Fruit fly (Drosophila melanogaster) whole organism, wandering third instar larva: Measurements from ENCODE around the gene CG7810.
A peak's percentile ranks its signal among the peaks of the same experiment; 100 is the strongest.

ENCODE experiments used
- CG32264 ChIP-seq: fragments of 200-800 bp; sonication (Bioruptor generic); optimal IDR thresholded peaks from 2 replicates; lab custom pipeline; 2016; ENCODE audit warnings: missing biosample characterization, missing genetic modification characterization
- CG9705 ChIP-seq: fragments of 200-800 bp; sonication (Bioruptor generic); optimal IDR thresholded peaks from 2 replicates; lab custom pipeline; 2018; ENCODE audit warnings: missing biosample characterization, mild to moderate bottlenecking, missing genetic modification characterization
- CrebA ChIP-seq: fragments of 200-800 bp; sonication (Bioruptor generic); optimal IDR thresholded peaks from 2 replicates; lab custom pipeline; 2016; ENCODE audit warnings: missing biosample characterization, mild to moderate bottlenecking, missing genetic modification characterization, borderline replicate concordance
- Dfd ChIP-seq: fragments of >200 bp; optimal IDR thresholded peaks from 2 replicates; lab custom pipeline; 2017; ENCODE audit warnings: missing biosample characterization, missing genetic modification characterization
- Dif ChIP-seq: fragments of 200-275, 200-300 bp; sonication (Bioruptor generic); optimal IDR thresholded peaks from 2 replicates; lab custom pipeline; 2018; ENCODE audit warnings: missing biosample characterization, missing genetic modification characterization; ENCODE audit not compliant: partially characterized antibody
- GATAd ChIP-seq: sonication (Bioruptor generic); optimal IDR thresholded peaks from 2 replicates; lab custom pipeline; 2016; ENCODE audit warnings: missing biosample characterization, missing genetic modification characterization
- HLH106 ChIP-seq: fragments of 200-800 bp; optimal IDR thresholded peaks from 3 replicates; lab custom pipeline; 2019; ENCODE audit warnings: missing biosample characterization, mild to moderate bottlenecking, missing genetic modification characterization, moderate library complexity
- Hnf4 ChIP-seq: fragments of 200-800 bp; sonication (Bioruptor generic); optimal IDR thresholded peaks from 2 replicates; lab custom pipeline; 2016; ENCODE audit warnings: missing biosample characterization, mild to moderate bottlenecking, missing genetic modification characterization
- Hr78 ChIP-seq: fragments of >200 bp; optimal IDR thresholded peaks from 2 replicates; lab custom pipeline; 2017; ENCODE audit warnings: missing biosample characterization, missing genetic modification characterization
- Hr83 ChIP-seq: fragments of 200-300 bp; sonication (Bioruptor generic); optimal IDR thresholded peaks from 2 replicates; lab custom pipeline; 2016; ENCODE audit warnings: missing biosample characterization, mild to moderate bottlenecking, missing genetic modification characterization, moderate library complexity; ENCODE audit not compliant: poor library complexity, severe bottlenecking
- Jra ChIP-seq: sonication (Bioruptor generic); optimal IDR thresholded peaks from 2 replicates; lab custom pipeline; 2016; ENCODE audit warnings: missing biosample characterization, missing genetic modification characterization
- Mio ChIP-seq: sonication (Bioruptor generic); optimal IDR thresholded peaks from 2 replicates; lab custom pipeline; 2016; ENCODE audit warnings: missing biosample characterization, missing genetic modification characterization
- Myc ChIP-seq: fragments of >200 bp; optimal IDR thresholded peaks from 2 replicates; lab custom pipeline; 2017
- N ChIP-seq: fragments of >200 bp; optimal IDR thresholded peaks from 2 replicates; lab custom pipeline; 2018; ENCODE audit warnings: missing biosample characterization, missing external identifiers, missing genetic modification characterization
- OdsH ChIP-seq: fragments of 200-800 bp; sonication (Bioruptor generic); optimal IDR thresholded peaks from 2 replicates; lab custom pipeline; 2016; ENCODE audit warnings: missing biosample characterization, mild to moderate bottlenecking, missing genetic modification characterization
- Rel ChIP-seq, 2 experiments: fragments of 200-800 bp; sonication (Bioruptor generic) in 1 of 2; optimal IDR thresholded peaks; 2 replicates in 1 of 2; 3 replicates in 1 of 2; lab custom pipeline; 2016 to 2019; ENCODE audit warnings: mild to moderate bottlenecking in 2 of 2, missing biosample characterization in 2 of 2, missing genetic modification characterization in 2 of 2, moderate library complexity in 1 of 2
- Sp1 ChIP-seq: fragments of 200-800 bp; sonication (Bioruptor generic); optimal IDR thresholded peaks from 3 replicates; lab custom pipeline; 2019; ENCODE audit warnings: missing biosample characterization, mild to moderate bottlenecking, missing genetic modification characterization, moderate library complexity
- br ChIP-seq: fragments of 200-800 bp; sonication (Bioruptor generic); optimal IDR thresholded peaks from 2 replicates; lab custom pipeline; 2016; ENCODE audit warnings: missing biosample characterization, missing genetic modification characterization
- brk ChIP-seq: fragments of 200-800 bp; sonication (Bioruptor generic); optimal IDR thresholded peaks from 2 replicates; lab custom pipeline; 2016; ENCODE audit warnings: missing biosample characterization, mild to moderate bottlenecking, missing genetic modification characterization
- dl ChIP-seq, 2 experiments: fragments of 175-275, 200-275 bp in 1 of 2; fragments of 200-275 bp in 1 of 2; sonication (Bioruptor generic); optimal IDR thresholded peaks; lab custom pipeline; 2018; ENCODE audit warnings: mild to moderate bottlenecking in 2 of 2, missing biosample characterization in 2 of 2, missing genetic modification characterization in 2 of 2, moderate library complexity in 2 of 2; ENCODE audit not compliant: partially characterized antibody in 2 of 2, insufficient read depth in 1 of 2
- dsf ChIP-seq: sonication (Bioruptor generic); optimal IDR thresholded peaks from 2 replicates; lab custom pipeline; 2016; ENCODE audit warnings: missing biosample characterization, missing genetic modification characterization, borderline replicate concordance
- ey ChIP-seq: fragments of 200-800 bp; sonication (Bioruptor generic); optimal IDR thresholded peaks from 2 replicates; lab custom pipeline; 2016; ENCODE audit warnings: missing biosample characterization, missing genetic modification characterization
- foxo ChIP-seq, 2 experiments: fragments of 200-800 bp; sonication (Bioruptor generic); optimal IDR thresholded peaks; 2 replicates in 1 of 2; 3 replicates in 1 of 2; lab custom pipeline; 2016 to 2017; ENCODE audit warnings: missing biosample characterization in 2 of 2, missing genetic modification characterization in 2 of 2
- fru ChIP-seq: fragments of 200-800 bp; sonication (Bioruptor generic); optimal IDR thresholded peaks from 3 replicates; lab custom pipeline; 2016; ENCODE audit warnings: missing biosample characterization, mild to moderate bottlenecking, missing genetic modification characterization
- h ChIP-seq: fragments of 200-800 bp; sonication (Bioruptor generic); optimal IDR thresholded peaks from 3 replicates; lab custom pipeline; 2016; ENCODE audit warnings: missing biosample characterization, mild to moderate bottlenecking, missing genetic modification characterization
- jim ChIP-seq: fragments of 175-275, 200-325 bp; sonication (Bioruptor generic); optimal IDR thresholded peaks from 2 replicates; lab custom pipeline; 2016; ENCODE audit warnings: missing biosample characterization, mild to moderate bottlenecking, missing genetic modification characterization
- lola ChIP-seq: fragments of >200 bp; optimal IDR thresholded peaks from 2 replicates; lab custom pipeline; 2017; ENCODE audit warnings: missing biosample characterization, missing genetic modification characterization
- psq ChIP-seq: fragments of 200-800 bp; sonication (Bioruptor generic); optimal IDR thresholded peaks from 3 replicates; lab custom pipeline; 2017; ENCODE audit warnings: missing biosample characterization, mild to moderate bottlenecking, missing genetic modification characterization, moderate library complexity
- rgr ChIP-seq: fragments of 200-800 bp; sonication (Bioruptor generic); optimal IDR thresholded peaks from 3 replicates; lab custom pipeline; 2016; ENCODE audit warnings: missing biosample characterization, mild to moderate bottlenecking, missing genetic modification characterization
- sage ChIP-seq: fragments of 200-800 bp; sonication (Bioruptor generic); optimal IDR thresholded peaks from 2 replicates; lab custom pipeline; 2016; ENCODE audit warnings: missing biosample characterization, mild to moderate bottlenecking, missing genetic modification characterization
- sv ChIP-seq: fragments of 200-800 bp; sonication (Bioruptor generic); optimal IDR thresholded peaks from 3 replicates; lab custom pipeline; 2016; ENCODE audit warnings: missing biosample characterization, missing genetic modification characterization
- tai ChIP-seq: sonication (Bioruptor generic); optimal IDR thresholded peaks from 2 replicates; lab custom pipeline; 2016; ENCODE audit warnings: missing biosample characterization, missing genetic modification characterization
- usp ChIP-seq: fragments of >200 bp; optimal IDR thresholded peaks from 2 replicates; lab custom pipeline; 2017; ENCODE audit warnings: missing biosample characterization, missing genetic modification characterization
- woc ChIP-seq: sonication (Bioruptor generic); optimal IDR thresholded peaks from 2 replicates; lab custom pipeline; 2016; ENCODE audit warnings: missing biosample characterization, mild to moderate bottlenecking, missing genetic modification characterization

CG7810 gene

DNA sequence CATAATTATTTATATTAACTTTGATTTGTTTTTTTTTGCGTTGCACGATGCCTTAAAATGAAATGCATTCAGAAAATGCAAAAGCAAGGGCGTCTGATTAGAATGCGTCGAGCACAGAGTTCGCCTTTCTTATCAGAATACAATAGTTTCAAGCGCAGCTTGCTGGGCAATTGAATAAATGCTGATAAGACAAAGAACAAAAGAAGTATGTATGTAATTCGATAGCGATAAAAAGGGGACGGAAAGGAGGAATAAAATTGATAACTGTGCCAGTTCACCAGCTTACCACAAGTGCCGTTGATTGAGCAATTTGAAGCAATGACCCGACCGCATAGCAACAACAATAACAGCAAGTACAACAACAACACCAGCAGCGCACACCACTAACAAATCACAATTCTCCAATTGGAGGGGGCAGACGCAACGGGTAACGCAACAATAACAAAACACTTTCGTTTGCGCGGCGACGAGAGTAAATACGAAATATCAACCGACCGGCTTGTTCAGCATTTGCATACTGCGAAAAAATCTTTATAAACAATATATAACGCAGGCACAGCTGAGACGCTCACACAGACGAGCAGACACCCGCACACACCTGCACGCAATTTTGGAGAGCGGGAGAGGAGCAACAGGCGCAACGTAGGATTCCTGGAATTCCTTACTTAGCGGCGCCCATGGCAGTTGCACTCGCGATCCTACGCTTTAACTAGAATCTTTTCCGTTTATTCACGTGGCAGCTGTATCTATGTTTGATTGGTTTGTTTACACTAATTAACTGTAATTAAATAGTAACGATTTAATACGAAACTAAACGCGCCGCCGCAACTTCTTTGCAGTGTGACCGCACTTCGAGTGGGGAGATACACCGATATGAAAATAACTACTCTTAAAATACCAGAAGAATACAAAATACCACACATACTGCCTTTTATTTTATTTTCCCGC lies 10.5 kb downstream of the CG7810 start, which contains the start of gene Btk:
Gene Btk, minus strand, starts transcription at position 860 of the 948 bp plus-strand sequence.
- peak; percentile 39 for TF ChIP-seq psq (GFP tag; lab: Kevin White, UChicago)
- TF ChIP-seq Hr78 (GFP tag; lab: Kevin White, UChicago), result no peak
- TF ChIP-seq h (GFP tag; lab: Kevin White, UChicago), result no peak
- TF ChIP-seq Hnf4 (GFP tag; lab: Kevin White, UChicago), result no peak
- TF ChIP-seq br (GFP tag; lab: Kevin White, UChicago), result no peak
- TF ChIP-seq jim (GFP tag; lab: Kevin White, UChicago), result no peak
- no peak for TF ChIP-seq rgr (GFP tag; lab: Kevin White, UChicago)
- TF ChIP-seq fru (GFP tag; lab: Kevin White, UChicago), result no peak
- TF ChIP-seq Rel (GFP tag; optimal IDR thresholded peaks at IDR 0.05; lab: Kevin White, UChicago), result no peak
- TF ChIP-seq Rel (tag; optimal IDR thresholded peaks at IDR 0.05; lab: Kevin White, UChicago), result peak; percentile 31
- peak; percentile 12 for TF ChIP-seq Sp1 (GFP tag; lab: Kevin White, UChicago)
- no peak for TF ChIP-seq Hr83 (GFP tag; lab: Kevin White, UChicago)
- no peak for TF ChIP-seq N (GFP tag; lab: Kevin White, UChicago)

DNA sequence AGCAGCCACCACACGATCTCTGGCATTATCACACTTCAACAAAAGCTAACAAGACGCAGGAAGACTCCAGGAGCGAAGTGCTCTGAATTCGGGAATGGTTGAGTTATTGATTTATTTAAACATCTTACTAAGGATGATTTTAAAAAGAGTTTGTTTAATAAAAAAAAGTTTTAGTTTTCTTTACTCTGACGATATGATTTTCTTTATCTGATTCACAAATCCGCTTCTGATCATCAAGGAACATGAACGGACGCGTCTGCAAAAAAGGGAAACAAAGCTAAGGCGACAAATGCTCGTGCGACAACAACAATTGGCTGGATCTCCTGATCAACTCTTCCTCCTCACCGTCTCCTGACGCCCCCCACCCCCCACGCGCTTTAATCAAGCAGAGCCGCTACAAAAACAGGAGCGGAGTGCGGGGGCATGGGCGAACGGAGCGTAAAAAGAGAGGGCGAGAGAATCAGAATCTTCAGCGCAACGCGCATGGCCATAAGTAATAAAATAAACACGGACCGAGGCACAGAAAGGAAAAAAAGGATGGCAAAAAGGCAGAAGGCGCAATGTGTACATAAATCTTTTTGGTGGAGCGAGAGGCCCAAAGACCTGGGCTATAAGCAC lies 11.7 kb downstream of the CG7810 start:
- TF ChIP-seq foxo (GFP tag; optimal IDR thresholded peaks at IDR 0.05; lab: Kevin White, UChicago), result peak; percentile 69 to 94
- peak; percentile 72 for TF ChIP-seq dsf (GFP tag; lab: Kevin White, UChicago)
- no peak for TF ChIP-seq Mio (GFP tag; lab: Kevin White, UChicago)
- TF ChIP-seq Hr78 (GFP tag; lab: Kevin White, UChicago), result no peak
- TF ChIP-seq Hr83 (GFP tag; lab: Kevin White, UChicago), result peak; percentile 84
- TF ChIP-seq Dif (GFP tag; lab: Kevin White, UChicago), result peak; percentile 54
- peak in 1 of 2 experiments; percentile 67 for TF ChIP-seq dl (GFP tag; optimal IDR thresholded peaks at IDR 0.05; lab: Kevin White, UChicago; ENCODE audit: insufficient read depth in 1 of 2, partially characterized antibody in 2 of 2)
- TF ChIP-seq sv (GFP tag; lab: Kevin White, UChicago), result no peak
- no peak for TF ChIP-seq lola (GFP tag; lab: Kevin White, UChicago)
- peak; percentile 80 for TF ChIP-seq CG32264 (GFP tag; lab: Kevin White, UChicago)
- peak; percentile 95 for TF ChIP-seq br (GFP tag; lab: Kevin White, UChicago)
- TF ChIP-seq ey (GFP tag; lab: Kevin White, UChicago), result peak; percentile 93
- TF ChIP-seq CrebA (GFP tag; lab: Kevin White, UChicago), result no peak
- TF ChIP-seq rgr (GFP tag; lab: Kevin White, UChicago), result peak; percentile 75
- peak; percentile 82 for TF ChIP-seq Jra (GFP tag; lab: Kevin White, UChicago)
- peak; percentile 91 for TF ChIP-seq Hnf4 (GFP tag; lab: Kevin White, UChicago)
- TF ChIP-seq Rel (GFP tag; optimal IDR thresholded peaks at IDR 0.05; lab: Kevin White, UChicago), result peak; percentile 67
- TF ChIP-seq Rel (tag; optimal IDR thresholded peaks at IDR 0.05; lab: Kevin White, UChicago), result peak; percentile 72
- peak; percentile 98 for TF ChIP-seq psq (GFP tag; lab: Kevin White, UChicago)
- peak; percentile 85 for TF ChIP-seq CG9705 (GFP tag; lab: Kevin White, UChicago)
- TF ChIP-seq sage (GFP tag; lab: Kevin White, UChicago), result peak; percentile 84
- TF ChIP-seq OdsH (GFP tag; lab: Kevin White, UChicago), result peak; percentile 91
- TF ChIP-seq h (GFP tag; lab: Kevin White, UChicago), result peak; percentile 95
- peak; percentile 93 for TF ChIP-seq woc
- TF ChIP-seq usp (GFP tag; lab: Kevin White, UChicago), result no peak
- TF ChIP-seq Myc (lab: Kevin White, UChicago), result no peak
- peak; percentile 55 for TF ChIP-seq brk (GFP tag; lab: Kevin White, UChicago)
- TF ChIP-seq HLH106 (tag; lab: Kevin White, UChicago), result peak; percentile 95
- TF ChIP-seq tai (GFP tag; lab: Kevin White, UChicago), result no peak
- TF ChIP-seq Dfd, result no peak
- TF ChIP-seq Sp1 (GFP tag; lab: Kevin White, UChicago), result peak; percentile 93
- peak; percentile 91 for TF ChIP-seq fru (GFP tag; lab: Kevin White, UChicago)
- TF ChIP-seq GATAd (GFP tag; lab: Kevin White, UChicago), result peak; percentile 61
- TF ChIP-seq N (GFP tag; lab: Kevin White, UChicago), result no peak
- TF ChIP-seq, all 38 proteins: peak for 23
